Worm (Caenorhabditis elegans) whole organism, L1 larva: ENCODE results near the gene col-69.

Experiments
- C16A3.4 ChIP-seq: fragments of 150-350 bp; optimal IDR thresholded peaks from 2 replicates; lab custom pipeline; 2014; ENCODE audit warnings: missing biosample characterization, missing genetic modification characterization
- alr-1 ChIP-seq: fragments of 200-800 bp; sonication (Bioruptor generic); optimal IDR thresholded peaks from 2 replicates; lab custom pipeline; 2018; ENCODE audit warnings: borderline replicate concordance, mild to moderate bottlenecking, missing genetic modification characterization, missing compliant biosample characterization
- ama-1 ChIP-seq: fragments of 150-350 bp; optimal IDR thresholded peaks from 2 replicates; lab custom pipeline; 2014
- blmp-1 ChIP-seq: fragments of 150-350 bp; optimal IDR thresholded peaks from 2 replicates; lab custom pipeline; 2014; ENCODE audit warnings: missing biosample characterization, missing genetic modification characterization
- ceh-63 ChIP-seq: fragments of 200-800 bp; sonication (Bioruptor generic); optimal IDR thresholded peaks from 2 replicates; lab custom pipeline; 2018; ENCODE audit warnings: mild to moderate bottlenecking, missing genetic modification characterization, missing compliant biosample characterization
- dpl-1 ChIP-seq, 3 experiments: fragments of 150-350 bp in 2 of 3; sonication (generic microtip) in 1 of 3; optimal IDR thresholded peaks; 2 replicates each; lab custom pipeline; 2014 to 2017; ENCODE audit warnings: missing biosample characterization in 3 of 3, missing genetic modification characterization in 3 of 3, missing genetic modification reagents in 3 of 3
- efl-1 ChIP-seq, 4 experiments: fragments of 150-350 bp; optimal IDR thresholded peaks in 3 of 4; peaks in 1 of 4; 1 replicate in 1 of 4; 2 replicates in 3 of 4; lab custom pipeline; 2014; ENCODE audit warnings: missing biosample characterization in 2 of 4, missing genetic modification characterization in 2 of 4, missing genetic modification reagents in 2 of 4
- efl-3 ChIP-seq: fragments of 200-800 bp; sonication (Bioruptor generic); optimal IDR thresholded peaks from 2 replicates; lab custom pipeline; 2018; ENCODE audit warnings: mild to moderate bottlenecking, missing genetic modification characterization, missing compliant biosample characterization
- elt-3 ChIP-seq, 6 experiments: fragments of 150-350 bp in 1 of 6; sonication (generic microtip); optimal IDR thresholded peaks; 2 replicates each; lab custom pipeline; 2017 to 2018; ENCODE audit warnings: missing biosample characterization in 6 of 6, missing genetic modification characterization in 6 of 6, inconsistent platforms in 1 of 6
- fkh-8 ChIP-seq: sonication (generic microtip); optimal IDR thresholded peaks from 2 replicates; lab custom pipeline; 2016; ENCODE audit warnings: mild to moderate bottlenecking, missing genetic modification characterization, missing compliant biosample characterization
- fos-1 ChIP-seq: fragments of 150-350 bp; optimal IDR thresholded peaks from 2 replicates; lab custom pipeline; 2014; ENCODE audit warnings: missing biosample characterization, missing genetic modification characterization
- hlh-17 ChIP-seq: fragments of 200-800 bp; sonication (Bioruptor generic); optimal IDR thresholded peaks from 2 replicates; lab custom pipeline; 2018; ENCODE audit warnings: missing genetic modification characterization, mild to moderate bottlenecking, missing compliant biosample characterization, moderate library complexity, borderline replicate concordance
- hpl-2 ChIP-seq: fragments of 150-350 bp; optimal IDR thresholded peaks from 2 replicates; lab custom pipeline; 2014; ENCODE audit warnings: missing biosample characterization, missing genetic modification reagents, missing genetic modification characterization
- irx-1 ChIP-seq: sonication (generic microtip); optimal IDR thresholded peaks from 2 replicates; lab custom pipeline; 2016; ENCODE audit warnings: missing genetic modification characterization, missing compliant biosample characterization
- isw-1 ChIP-seq: fragments of 200-800 bp; sonication (Bioruptor generic); IDR thresholded peaks from 2 replicates; pipeline ENCODE4 v1.3.6; 2022; ENCODE audit warnings: missing genetic modification characterization, missing compliant biosample characterization
- lin-13 ChIP-seq: fragments of 150-350 bp; optimal IDR thresholded peaks from 2 replicates; lab custom pipeline; 2014; ENCODE audit warnings: missing biosample characterization, missing genetic modification reagents, missing genetic modification characterization
- lin-14 ChIP-seq: fragments of 200-800 bp; sonication (Bioruptor generic); optimal IDR thresholded peaks from 2 replicates; lab custom pipeline; 2018; ENCODE audit warnings: mild to moderate bottlenecking, missing genetic modification characterization, moderate library complexity, missing compliant biosample characterization
- lin-15B ChIP-seq: fragments of 150-350 bp; sonication (generic microtip); optimal IDR thresholded peaks from 3 replicates; lab custom pipeline; 2014; ENCODE audit warnings: missing biosample characterization, missing genetic modification characterization
- lin-35 ChIP-seq, 2 experiments: fragments of 150-350 bp; optimal IDR thresholded peaks; 2 replicates each; lab custom pipeline; 2014; ENCODE audit warnings: missing biosample characterization in 2 of 2, missing genetic modification characterization in 2 of 2, missing genetic modification reagents in 2 of 2
- lsy-2 ChIP-seq, 2 experiments: fragments of 150-350 bp; optimal IDR thresholded peaks; 2 replicates each; lab custom pipeline; 2014; ENCODE audit warnings: missing biosample characterization in 2 of 2, missing genetic modification characterization in 2 of 2
- mdl-1 ChIP-seq, 2 experiments: fragments of 150-350 bp; optimal IDR thresholded peaks; 2 replicates each; lab custom pipeline; 2014 to 2017; ENCODE audit warnings: missing biosample characterization in 2 of 2, missing genetic modification characterization in 2 of 2, inconsistent platforms in 1 of 2
- mep-1 ChIP-seq: fragments of 150-350 bp; optimal IDR thresholded peaks from 2 replicates; lab custom pipeline; 2014; ENCODE audit warnings: missing biosample characterization, missing genetic modification characterization
- nhr-20 ChIP-seq: sonication (generic microtip); optimal IDR thresholded peaks from 2 replicates; lab custom pipeline; 2016; ENCODE audit warnings: mild to moderate bottlenecking, missing genetic modification characterization, missing compliant biosample characterization
- nhr-237 ChIP-seq: fragments of 150-350 bp; optimal IDR thresholded peaks from 2 replicates; lab custom pipeline; 2014; ENCODE audit warnings: missing biosample characterization, missing genetic modification characterization
- nhr-28 ChIP-seq: fragments of 150-350 bp; optimal IDR thresholded peaks from 2 replicates; lab custom pipeline; 2014; ENCODE audit warnings: missing biosample characterization, missing genetic modification characterization
- nhr-47 ChIP-seq: sonication (generic microtip); optimal IDR thresholded peaks from 2 replicates; lab custom pipeline; 2016; ENCODE audit warnings: mild to moderate bottlenecking, missing genetic modification characterization, moderate library complexity, missing compliant biosample characterization
- nhr-71 ChIP-seq: sonication (generic microtip); optimal IDR thresholded peaks from 2 replicates; lab custom pipeline; 2016; ENCODE audit warnings: mild to moderate bottlenecking, missing genetic modification characterization, moderate library complexity, missing compliant biosample characterization
- nhr-84 ChIP-seq: sonication (generic microtip); optimal IDR thresholded peaks from 2 replicates; lab custom pipeline; 2017; ENCODE audit warnings: missing biosample characterization, missing genetic modification characterization
- nhr-85 ChIP-seq: sonication (generic microtip); peaks from one replicate; lab custom pipeline; 2016; ENCODE audit warnings: missing genetic modification characterization, inconsistent platforms, missing compliant biosample characterization
- pqm-1 ChIP-seq: sonication (generic microtip); optimal IDR thresholded peaks from 3 replicates; lab custom pipeline; 2017; ENCODE audit warnings: missing biosample characterization, missing genetic modification characterization
- rnt-1 ChIP-seq: sonication (generic microtip); optimal IDR thresholded peaks from 2 replicates; lab custom pipeline; 2016; ENCODE audit warnings: mild to moderate bottlenecking, missing genetic modification characterization, moderate library complexity, missing compliant biosample characterization
- skn-1 ChIP-seq: fragments of 150-350 bp; optimal IDR thresholded peaks from 2 replicates; lab custom pipeline; 2014; ENCODE audit warnings: missing biosample characterization, missing genetic modification characterization
- snpc-4 ChIP-seq: fragments of 150-350 bp; optimal IDR thresholded peaks from 2 replicates; lab custom pipeline; 2014; ENCODE audit warnings: missing biosample characterization, missing genetic modification characterization
- snu-23 ChIP-seq: sonication (generic microtip); optimal IDR thresholded peaks from 2 replicates; lab custom pipeline; 2016; ENCODE audit warnings: missing genetic modification characterization, missing compliant biosample characterization
- sptf-1 ChIP-seq: fragments of 150-350 bp; optimal IDR thresholded peaks from 2 replicates; lab custom pipeline; 2014; ENCODE audit warnings: missing biosample characterization, missing genetic modification characterization
- sup-37 ChIP-seq: fragments of 200-800 bp; sonication (Bioruptor generic); optimal IDR thresholded peaks from 2 replicates; lab custom pipeline; 2018; ENCODE audit warnings: mild to moderate bottlenecking, missing genetic modification characterization, missing compliant biosample characterization
- swsn-7 ChIP-seq: sonication (generic microtip); optimal IDR thresholded peaks from 2 replicates; lab custom pipeline; 2016; ENCODE audit warnings: missing genetic modification characterization, missing compliant biosample characterization
- tbx-2 ChIP-seq: sonication (generic microtip); optimal IDR thresholded peaks from 2 replicates; lab custom pipeline; 2016; ENCODE audit warnings: missing genetic modification characterization, missing compliant biosample characterization
- unc-130 ChIP-seq: fragments of 150-350 bp; optimal IDR thresholded peaks from 2 replicates; lab custom pipeline; 2017; ENCODE audit warnings: missing biosample characterization, missing genetic modification characterization, inconsistent platforms
- unc-62 ChIP-seq: fragments of 150-350 bp; optimal IDR thresholded peaks from 2 replicates; lab custom pipeline; 2014; ENCODE audit warnings: missing biosample characterization, missing genetic modification reagents, missing genetic modification characterization
- unc-98 ChIP-seq: fragments of 200-800 bp; sonication (Bioruptor generic); IDR thresholded peaks from 2 replicates; pipeline ENCODE4 v1.3.6; 2022; ENCODE audit warnings: missing genetic modification characterization, missing compliant biosample characterization
- xbp-1 ChIP-seq: sonication (generic microtip); optimal IDR thresholded peaks from 2 replicates; lab custom pipeline; 2016; ENCODE audit warnings: missing genetic modification characterization, missing compliant biosample characterization
- ztf-11 ChIP-seq, 2 experiments: sonication (generic microtip); optimal IDR thresholded peaks; 2 replicates each; lab custom pipeline; 2016 to 2017; ENCODE audit warnings: missing genetic modification characterization in 2 of 2, missing biosample characterization in 1 of 2, missing compliant biosample characterization in 1 of 2

The col-69 gene

ce11 chrII:332419-332818 lies 26.9 kb upstream of the col-69 start, which contains the start of gene cbn-1:
Gene cbn-1 (minus strand): TSS chrII:332519.
- TF ChIP-seq pqm-1 (tag; lab: Kevin White, UChicago) (no peak), snu-23 (no peak), dpl-1 (GFP tag; optimal IDR thresholded peaks at IDR 0.05; lab: Kevin White, UChicago) (no peak), sptf-1 (tag; lab: Kevin White, UChicago) (no peak), nhr-237 (tag; lab: Kevin White, UChicago) (no peak), lsy-2 (tag; optimal IDR thresholded peaks at IDR 0.05; lab: Kevin White, UChicago) (no peak), efl-3 (GFP tag; lab: Kevin White, UChicago) (no peak), nhr-84 (tag; lab: Kevin White, UChicago) (no peak), blmp-1 (no peak), sup-37 (GFP tag; lab: Kevin White, UChicago) (no peak), fkh-8 (no peak), xbp-1 (tag; lab: Kevin White, UChicago) (no peak), lin-15B (no peak), alr-1 (no peak), ztf-11 (tag; optimal IDR thresholded peaks at IDR 0.05; lab: Kevin White, UChicago) (no peak)

ce11 chrII:325639-326350 lies 20.2 kb upstream of the col-69 start, which contains the start of gene sgcb-1:
Gene sgcb-1 (plus strand): TSS chrII:326300.
- TF ChIP-seq fos-1 (tag; lab: Kevin White, UChicago) (no peak), snpc-4 (no peak), rnt-1 (tag; lab: Kevin White, UChicago) (peak; percentile 50), efl-1 (optimal IDR thresholded peaks at IDR 0.05; lab: Kevin White, UChicago) (no peak), efl-1 (GFP tag; optimal IDR thresholded peaks at IDR 0.05 in 1 of 2; lab: Kevin White, UChicago) (peak in 1 of 2 experiments; percentile 86), nhr-71 (tag; lab: Kevin White, UChicago) (peak; percentile 28), C16A3.4 (tag; lab: Kevin White, UChicago) (no peak), lin-14 (GFP tag; lab: Kevin White, UChicago) (peak; percentile 20), unc-130 (tag; lab: Kevin White, UChicago) (peak; percentile 1), ceh-63 (no peak), snu-23 (no peak)

ce11 chrII:323048-323776 lies 17.7 kb upstream of the col-69 start, which contains the start of gene K01A2.10:
Gene K01A2.10 (minus strand): TSS chrII:323098.
- peak; percentile 37 for TF ChIP-seq nhr-85
- peak; percentile 5 to 72 for TF ChIP-seq lsy-2 (tag; optimal IDR thresholded peaks at IDR 0.05; lab: Kevin White, UChicago)
- no peak for TF ChIP-seq lin-15B
- TF ChIP-seq unc-62 (GFP tag; lab: Kevin White, UChicago) = no peak
- no peak for TF ChIP-seq hlh-17
- peak; percentile 70 for TF ChIP-seq snu-23
- no peak for TF ChIP-seq sptf-1 (tag; lab: Kevin White, UChicago)
- TF ChIP-seq nhr-47 (tag; lab: Kevin White, UChicago) = peak; percentile 19
- TF ChIP-seq hpl-2 (GFP tag; lab: Kevin White, UChicago) = no peak
- TF ChIP-seq irx-1 (tag; lab: Kevin White, UChicago) = no peak
- peak; percentile 51 for TF ChIP-seq fkh-8
- TF ChIP-seq lin-14 (GFP tag; lab: Kevin White, UChicago) = peak; percentile 93
- peak; percentile 5 to 60 (median 55) for TF ChIP-seq dpl-1 (GFP tag; optimal IDR thresholded peaks at IDR 0.05; lab: Kevin White, UChicago)
- peak; percentile 37 for TF ChIP-seq swsn-7
- TF ChIP-seq C16A3.4 (tag; lab: Kevin White, UChicago) = peak; percentile 24
- TF ChIP-seq xbp-1 (tag; lab: Kevin White, UChicago) = peak; percentile 18
- TF ChIP-seq tbx-2 = no peak
- TF ChIP-seq nhr-20 = peak; percentile 63
- TF ChIP-seq unc-130 (tag; lab: Kevin White, UChicago) = peak; percentile 43
- peak in 1 of 6 experiments; percentile 65 for TF ChIP-seq elt-3 (tag; optimal IDR thresholded peaks at IDR 0.05; lab: Kevin White, UChicago)
- TF ChIP-seq mdl-1 (tag; optimal IDR thresholded peaks at IDR 0.05; lab: Kevin White, UChicago) = peak in 1 of 2 experiments; percentile 51
- peak; percentile 47 for TF ChIP-seq fos-1 (tag; lab: Kevin White, UChicago)
- no peak for TF ChIP-seq nhr-28 (tag; lab: Kevin White, UChicago)
- TF ChIP-seq unc-98 = no peak
- TF ChIP-seq isw-1 = no peak
- TF ChIP-seq rnt-1 (tag; lab: Kevin White, UChicago) = peak; percentile 65
- peak; percentile 56 for TF ChIP-seq skn-1
- peak; percentile 94 for TF ChIP-seq blmp-1
- peak; percentile 13 for TF ChIP-seq ama-1 (lab: Kevin White, UChicago)
- TF ChIP-seq mep-1 (tag; lab: Kevin White, UChicago) = peak; percentile 80
- no peak for TF ChIP-seq nhr-84 (tag; lab: Kevin White, UChicago)
- peak; percentile 69 for TF ChIP-seq nhr-71 (tag; lab: Kevin White, UChicago)
- TF ChIP-seq lin-13 (GFP tag; lab: Kevin White, UChicago) = peak; percentile 17
- TF ChIP-seq lin-35 (GFP tag; optimal IDR thresholded peaks at IDR 0.05; lab: Kevin White, UChicago) = peak; percentile 39 to 56
